Worm (Caenorhabditis elegans) whole organism, late embryonic: Measurements from ENCODE around the gene C56C10.7.

Experiments
- ceh-2 ChIP-seq: sonication (generic microtip); optimal IDR thresholded peaks from 2 replicates; lab custom pipeline; 2016; ENCODE audit warnings: missing genotype, missing genetic modification characterization, missing compliant biosample characterization
- ceh-31 ChIP-seq: sonication (generic microtip); optimal IDR thresholded peaks from 2 replicates; lab custom pipeline; 2016; ENCODE audit warnings: missing genetic modification characterization, missing compliant biosample characterization
- ceh-34 ChIP-seq: sonication (generic microtip); optimal IDR thresholded peaks from 2 replicates; lab custom pipeline; 2016; ENCODE audit warnings: mild to moderate bottlenecking, missing genetic modification characterization, missing compliant biosample characterization
- dmd-4 ChIP-seq: sonication (generic microtip); optimal IDR thresholded peaks from 2 replicates; lab custom pipeline; 2016; ENCODE audit warnings: borderline replicate concordance, missing genetic modification characterization, missing compliant biosample characterization
- elt-2 ChIP-seq: sonication (generic microtip); optimal IDR thresholded peaks from 2 replicates; lab custom pipeline; 2016; ENCODE audit warnings: missing genetic modification reagents, missing genetic modification characterization, missing compliant biosample characterization
- nhr-11 ChIP-seq: fragments of 150-350 bp; optimal IDR thresholded peaks from 2 replicates; lab custom pipeline; 2014; ENCODE audit warnings: missing biosample characterization, missing genetic modification characterization
- odd-2 ChIP-seq: sonication (generic microtip); optimal IDR thresholded peaks from 2 replicates; lab custom pipeline; 2017; ENCODE audit warnings: antibody characterized with exemption, mild to moderate bottlenecking, missing genetic modification characterization, missing compliant biosample characterization
- pha-4 ChIP-seq: fragments of 150-350 bp; optimal IDR thresholded peaks from 2 replicates; lab custom pipeline; 2018; ENCODE audit warnings: missing biosample characterization, missing genetic modification reagents, missing genetic modification characterization
- pqm-1 ChIP-seq: sonication (generic microtip); optimal IDR thresholded peaks from 2 replicates; lab custom pipeline; 2016; ENCODE audit warnings: missing genetic modification characterization, missing compliant biosample characterization
- tbx-2 ChIP-seq: sonication (generic microtip); optimal IDR thresholded peaks from 2 replicates; lab custom pipeline; 2016; ENCODE audit warnings: missing genetic modification characterization, missing compliant biosample characterization
- unc-3 ChIP-seq, 2 experiments: fragments of 200-800 bp in 1 of 2; sonication (Bioruptor generic) in 1 of 2; sonication (generic microtip) in 1 of 2; conservative IDR thresholded peaks in 1 of 2; optimal IDR thresholded peaks in 1 of 2; 2 replicates each; pipeline versions ENCODE4 v1.3.6 to Lab custom; 2016 to 2022; ENCODE audit warnings: missing compliant biosample characterization in 2 of 2, missing genetic modification characterization in 2 of 2, missing genetic modification reagents in 1 of 2
- unc-86 ChIP-seq: sonication (generic microtip); optimal IDR thresholded peaks from 2 replicates; lab custom pipeline; 2016; ENCODE audit warnings: missing genetic modification characterization, missing compliant biosample characterization

- TF ChIP-seq unc-86 (tag; lab: Kevin White, UChicago) (no peak), ceh-31 (no peak), pqm-1 (tag; lab: Kevin White, UChicago) (no peak), ceh-2 (tag; lab: Kevin White, UChicago) (no peak), odd-2 (tag; lab: Kevin White, UChicago) (no peak), pha-4 (no peak), ceh-34 (no peak), nhr-11 (tag; lab: Kevin White, UChicago) (no peak), tbx-2 (tag; lab: Kevin White, UChicago) (no peak), dmd-4 (tag; lab: Kevin White, UChicago) (no peak), elt-2 (tag; lab: Kevin White, UChicago) (no peak), unc-3 (GFP tag; conservative IDR thresholded peaks at IDR 0.05; lab: Robert Waterston, UW) (no peak), unc-3 (tag; optimal IDR thresholded peaks at IDR 0.05; lab: Kevin White, UChicago) (no peak)
Observed at ce11 chrII:6558887-6559286, 28.5 kb downstream of the C56C10.7 start.
